Worm (Caenorhabditis elegans) whole organism, L3 larva: ENCODE data around the gene K09H11.9.

Experiments used
- R02D3.7 ChIP-seq: fragments of 150-350 bp; optimal IDR thresholded peaks from 2 replicates; lab custom pipeline; 2014; ENCODE audit warnings: missing biosample characterization, missing genetic modification characterization
- aly-2 ChIP-seq: fragments of 150-350 bp; optimal IDR thresholded peaks from 2 replicates; lab custom pipeline; 2014; ENCODE audit warnings: missing biosample characterization, missing genetic modification characterization
- ama-1 ChIP-seq: fragments of 150-350 bp; optimal IDR thresholded peaks from 2 replicates; lab custom pipeline; 2018
- ceh-16 ChIP-seq: sonication (generic microtip); optimal IDR thresholded peaks from 2 replicates; lab custom pipeline; 2017; ENCODE audit warnings: missing biosample characterization, missing genetic modification characterization
- ceh-28 ChIP-seq: fragments of 150-350 bp; optimal IDR thresholded peaks from 2 replicates; lab custom pipeline; 2014; ENCODE audit warnings: missing biosample characterization, missing genetic modification reagents, missing genetic modification characterization
- ceh-82 ChIP-seq: fragments of 150-350 bp; optimal IDR thresholded peaks from 2 replicates; lab custom pipeline; 2014; ENCODE audit warnings: missing biosample characterization, missing genetic modification characterization
- ceh-9 ChIP-seq: sonication (generic microtip); optimal IDR thresholded peaks from 2 replicates; lab custom pipeline; 2018; ENCODE audit warnings: missing biosample characterization, missing genetic modification characterization
- daf-12 ChIP-seq: fragments of 150-350 bp; optimal IDR thresholded peaks from 2 replicates; lab custom pipeline; 2014; ENCODE audit warnings: missing biosample characterization, missing genetic modification reagents, missing genetic modification characterization
- egl-27 ChIP-seq: sonication (generic microtip); optimal IDR thresholded peaks from 4 replicates; lab custom pipeline; 2017; ENCODE audit warnings: missing biosample characterization, missing genetic modification reagents, missing genetic modification characterization
- egl-5 ChIP-seq: fragments of 150-350 bp; optimal IDR thresholded peaks from 2 replicates; lab custom pipeline; 2017; ENCODE audit warnings: missing biosample characterization, missing genetic modification reagents, missing genetic modification characterization, inconsistent platforms
- elt-1 ChIP-seq: fragments of 150-350 bp; optimal IDR thresholded peaks from 2 replicates; lab custom pipeline; 2014; ENCODE audit warnings: missing biosample characterization, missing genetic modification characterization
- elt-2 ChIP-seq: sonication (generic microtip); optimal IDR thresholded peaks from 2 replicates; lab custom pipeline; 2016; ENCODE audit warnings: missing genetic modification reagents, mild to moderate bottlenecking, missing genetic modification characterization, missing compliant biosample characterization
- elt-3 ChIP-seq, 3 experiments: fragments of 150-350 bp in 1 of 3; sonication (generic microtip) in 2 of 3; optimal IDR thresholded peaks; 2 replicates in 2 of 3; 4 replicates in 1 of 3; lab custom pipeline; 2014 to 2017; ENCODE audit warnings: missing biosample characterization in 3 of 3, missing genetic modification characterization in 3 of 3
- eor-1 ChIP-seq, 2 experiments: fragments of 150-350 bp; optimal IDR thresholded peaks; 2 replicates each; lab custom pipeline; 2014 to 2018; ENCODE audit warnings: missing biosample characterization in 2 of 2, missing genetic modification characterization in 2 of 2
- fkh-10 ChIP-seq: sonication (generic microtip); optimal IDR thresholded peaks from 2 replicates; lab custom pipeline; 2017; ENCODE audit warnings: missing biosample characterization, missing genetic modification reagents, missing genetic modification characterization
- fos-1 ChIP-seq: fragments of 150-350 bp; optimal IDR thresholded peaks from 2 replicates; lab custom pipeline; 2014; ENCODE audit warnings: missing biosample characterization, missing genetic modification characterization
- jun-1 ChIP-seq: fragments of 150-350 bp; optimal IDR thresholded peaks from 2 replicates; lab custom pipeline; 2014; ENCODE audit warnings: missing biosample characterization, missing genetic modification reagents, missing genetic modification characterization
- lin-15B ChIP-seq: fragments of 150-350 bp; optimal IDR thresholded peaks from 2 replicates; lab custom pipeline; 2014; ENCODE audit warnings: missing biosample characterization, missing genetic modification characterization
- lin-39 ChIP-seq: fragments of 150-350 bp; optimal IDR thresholded peaks from 2 replicates; lab custom pipeline; 2018; ENCODE audit warnings: missing biosample characterization, missing genetic modification reagents, missing genetic modification characterization
- lsy-12 ChIP-seq: sonication (generic microtip); optimal IDR thresholded peaks from 2 replicates; lab custom pipeline; 2016; ENCODE audit warnings: mild to moderate bottlenecking, missing genetic modification characterization, missing compliant biosample characterization
- mdl-1 ChIP-seq: fragments of 150-350 bp; optimal IDR thresholded peaks from 2 replicates; lab custom pipeline; 2014; ENCODE audit warnings: missing biosample characterization, missing genetic modification characterization
- mml-1 ChIP-seq: fragments of 150-350 bp; sonication (generic microtip); optimal IDR thresholded peaks from 3 replicates; lab custom pipeline; 2014; ENCODE audit warnings: missing biosample characterization, missing genetic modification characterization
- nfya-1 ChIP-seq: sonication (generic microtip); optimal IDR thresholded peaks from 2 replicates; lab custom pipeline; 2017; ENCODE audit warnings: missing genetic modification characterization, mild to moderate bottlenecking, missing compliant biosample characterization, antibody characterized with exemption, moderate library complexity; ENCODE audit not compliant: insufficient read depth
- nhr-12 ChIP-seq: fragments of 150-350 bp; optimal IDR thresholded peaks from 2 replicates; lab custom pipeline; 2014; ENCODE audit warnings: missing biosample characterization, missing genetic modification characterization
- nhr-23 ChIP-seq: fragments of 150-350 bp; optimal IDR thresholded peaks from 2 replicates; lab custom pipeline; 2014; ENCODE audit warnings: missing biosample characterization, missing genetic modification reagents, missing genetic modification characterization
- nhr-237 ChIP-seq: fragments of 150-350 bp; optimal IDR thresholded peaks from 2 replicates; lab custom pipeline; 2014; ENCODE audit warnings: missing biosample characterization, missing genetic modification characterization
- nhr-25 ChIP-seq: sonication (generic microtip); optimal IDR thresholded peaks from 2 replicates; lab custom pipeline; 2017; ENCODE audit warnings: missing biosample characterization, missing genetic modification characterization
- nhr-28 ChIP-seq: fragments of 150-350 bp; optimal IDR thresholded peaks from 2 replicates; lab custom pipeline; 2014; ENCODE audit warnings: missing biosample characterization, missing genetic modification characterization
- nhr-43 ChIP-seq: sonication (generic microtip); optimal IDR thresholded peaks from 2 replicates; lab custom pipeline; 2016; ENCODE audit warnings: mild to moderate bottlenecking, missing genetic modification characterization, missing compliant biosample characterization; ENCODE audit not compliant: poor library complexity, severe bottlenecking
- nhr-76 ChIP-seq: fragments of 150-350 bp; sonication (generic microtip); optimal IDR thresholded peaks from 5 replicates; lab custom pipeline; 2014; ENCODE audit warnings: missing biosample characterization, missing genetic modification characterization
- pha-4 ChIP-seq: fragments of 150-350 bp; optimal IDR thresholded peaks from 2 replicates; lab custom pipeline; 2014; ENCODE audit warnings: missing biosample characterization, missing genetic modification reagents, missing genetic modification characterization
- pqm-1 ChIP-seq: fragments of 150-350 bp; optimal IDR thresholded peaks from 2 replicates; lab custom pipeline; 2017; ENCODE audit warnings: missing biosample characterization, missing genetic modification characterization, inconsistent platforms
- skn-1 ChIP-seq: fragments of 150-350 bp; optimal IDR thresholded peaks from 2 replicates; lab custom pipeline; 2014; ENCODE audit warnings: missing biosample characterization, missing genetic modification characterization
- snpc-4 ChIP-seq: fragments of 150-350 bp; optimal IDR thresholded peaks from 2 replicates; lab custom pipeline; 2014; ENCODE audit warnings: missing biosample characterization, missing genetic modification characterization
- tbx-2 ChIP-seq: sonication (generic microtip); optimal IDR thresholded peaks from 2 replicates; lab custom pipeline; 2016; ENCODE audit warnings: mild to moderate bottlenecking, missing genetic modification characterization, missing compliant biosample characterization
- unc-39 ChIP-seq: sonication (generic microtip); optimal IDR thresholded peaks from 4 replicates; lab custom pipeline; 2017; ENCODE audit warnings: missing biosample characterization, missing genetic modification characterization
- unc-62 ChIP-seq: fragments of 150-350 bp; sonication (generic microtip); optimal IDR thresholded peaks from 4 replicates; lab custom pipeline; 2014; ENCODE audit warnings: missing biosample characterization, missing genetic modification reagents, missing genetic modification characterization
- ztf-11 ChIP-seq: fragments of 150-350 bp; optimal IDR thresholded peaks from 2 replicates; lab custom pipeline; 2014; ENCODE audit warnings: missing biosample characterization, missing genetic modification characterization

Gene K09H11.9

ce11 chrV:5716508-5716907 lies at the start of gene K09H11.9:
Gene K09H11.9 (minus strand): TSS chrV:5716608.
- TF ChIP-seq elt-3 (tag; optimal IDR thresholded peaks at IDR 0.05; lab: Kevin White, UChicago) (no peak), fkh-10 (GFP tag; lab: Kevin White, UChicago) (no peak), snpc-4 (no peak), aly-2 (tag; lab: Kevin White, UChicago) (no peak), egl-5 (tag; lab: Kevin White, UChicago) (no peak), nhr-43 (tag; lab: Kevin White, UChicago) (no peak)

ce11 chrV:5765081-5765480 lies 48.7 kb upstream of the K09H11.9 start, which contains the start of gene pgph-2:
Gene pgph-2 (plus strand): TSS chrV:5765127.
- TF ChIP-seq nhr-28 (tag; lab: Kevin White, UChicago) (no peak), ceh-16 (no peak), ceh-82 (tag; lab: Kevin White, UChicago) (no peak), mdl-1 (tag; lab: Kevin White, UChicago) (no peak), elt-3 (tag; optimal IDR thresholded peaks at IDR 0.05; lab: Kevin White, UChicago) (no peak), elt-2 (tag; lab: Kevin White, UChicago) (peak; percentile 74), nhr-12 (tag; lab: Kevin White, UChicago) (no peak), mml-1 (tag; lab: Kevin White, UChicago) (no peak), nhr-76 (no peak), nhr-43 (tag; lab: Kevin White, UChicago) (no peak), ama-1 (lab: Kevin White, UChicago) (no peak), pha-4 (peak; percentile 18), eor-1 (tag; optimal IDR thresholded peaks at IDR 0.05; lab: Kevin White, UChicago) (no peak), nfya-1 (no peak), ceh-9 (no peak), unc-39 (tag; lab: Kevin White, UChicago) (no peak), pqm-1 (tag; lab: Kevin White, UChicago) (peak; percentile 76), ceh-28 (tag; lab: Kevin White, UChicago) (no peak), nhr-23 (tag; lab: Kevin White, UChicago) (no peak), fos-1 (no peak), ztf-11 (no peak), snpc-4 (no peak), lin-39 (tag; lab: Kevin White, UChicago) (no peak), R02D3.7 (tag; lab: Kevin White, UChicago) (no peak), skn-1 (no peak), daf-12 (no peak)

ce11 chrV:5763787-5764186 lies 47.4 kb upstream of the K09H11.9 start, which contains the start of gene pgph-3:
Gene pgph-3 (minus strand): TSS chrV:5763846.
- TF ChIP-seq jun-1 (tag; lab: Kevin White, UChicago) (peak; percentile 73), lsy-12 (tag; lab: Kevin White, UChicago) (peak; percentile 29), nhr-237 (no peak), ceh-28 (tag; lab: Kevin White, UChicago) (peak; percentile 46), pqm-1 (tag; lab: Kevin White, UChicago) (peak; percentile 93), nhr-43 (tag; lab: Kevin White, UChicago) (peak; percentile 70), nhr-23 (tag; lab: Kevin White, UChicago) (peak; percentile 93), fos-1 (no peak), elt-3 (tag; optimal IDR thresholded peaks at IDR 0.05; lab: Kevin White, UChicago) (peak in 1 of 3 experiments; percentile 72), nhr-76 (peak; percentile 54), elt-1 (peak; percentile 46), ceh-9 (no peak), mdl-1 (tag; lab: Kevin White, UChicago) (peak; percentile 81), elt-2 (tag; lab: Kevin White, UChicago) (peak; percentile 89), tbx-2 (tag; lab: Kevin White, UChicago) (peak; percentile 31), pha-4 (peak; percentile 68), egl-5 (tag; lab: Kevin White, UChicago) (peak; percentile 40), egl-27 (tag; lab: Kevin White, UChicago) (peak; percentile 62), ama-1 (lab: Kevin White, UChicago) (no peak), nfya-1 (peak; percentile 68), R02D3.7 (tag; lab: Kevin White, UChicago) (no peak), nhr-25 (peak; percentile 92)
- TF ChIP-seq, all 47 proteins: peak for 17

- TF ChIP-seq lin-15B (no peak), nhr-43 (tag; lab: Kevin White, UChicago) (no peak), mdl-1 (tag; lab: Kevin White, UChicago) (no peak), pqm-1 (tag; lab: Kevin White, UChicago) (no peak), egl-27 (tag; lab: Kevin White, UChicago) (no peak), nhr-25 (no peak), jun-1 (tag; lab: Kevin White, UChicago) (no peak), ama-1 (lab: Kevin White, UChicago) (no peak), unc-62 (GFP tag; lab: Kevin White, UChicago) (no peak), lin-39 (tag; lab: Kevin White, UChicago) (no peak), lsy-12 (tag; lab: Kevin White, UChicago) (no peak)
These were observed 43.7 kb upstream of the K09H11.9 start, which contains the start of gene C53A3.1 for ce11 chrV:5760132-5760531. Gene C53A3.1 (minus strand): TSS chrV:5760232.
